Fruit fly (Drosophila melanogaster) whole organism, embryonic: ENCODE results near the gene Fancl.

Source experiments
- Atf6 ChIP-seq: fragments of 200-800 bp; sonication (Bioruptor generic); IDR thresholded peaks from 2 replicates; pipeline ENCODE4 v1.3.6; 2022; ENCODE audit warnings: missing biosample characterization, missing genetic modification characterization
- B-H2 ChIP-seq: fragments of 200-800 bp; sonication (Bioruptor generic); optimal IDR thresholded peaks from 2 replicates; lab custom pipeline; 2018; ENCODE audit warnings: missing biosample characterization, mild to moderate bottlenecking, missing genetic modification characterization
- Bgb ChIP-seq: fragments of 200-800 bp; sonication (Bioruptor generic); IDR thresholded peaks from 2 replicates; pipeline ENCODE4 v1.3.6; 2022; ENCODE audit warnings: missing biosample characterization, missing genetic modification characterization; ENCODE audit not compliant: partially characterized antibody
- CG10565 ChIP-seq: fragments of 200-800 bp; sonication (Bioruptor generic); optimal IDR thresholded peaks from 3 replicates; lab custom pipeline; 2016; ENCODE audit warnings: missing biosample characterization, mild to moderate bottlenecking, missing genetic modification characterization
- CG11247 ChIP-seq: fragments of 200-800 bp; sonication (Bioruptor generic); IDR thresholded peaks from 2 replicates; pipeline ENCODE4 v1.3.6; 2022; ENCODE audit warnings: missing biosample characterization, missing genetic modification characterization
- CG11560 ChIP-seq: fragments of 200-800 bp; sonication (Bioruptor generic); IDR thresholded peaks from 3 replicates; pipeline ENCODE4 v1.3.6; 2022; ENCODE audit warnings: missing biosample characterization, missing genetic modification characterization
- CG11723 ChIP-seq: fragments of 200-800 bp; sonication (Bioruptor generic); optimal IDR thresholded peaks from 2 replicates; lab custom pipeline; 2017; ENCODE audit warnings: missing biosample characterization, mild to moderate bottlenecking, missing genetic modification characterization
- CG12219 ChIP-seq: fragments of 200-800 bp; sonication (Bioruptor generic); optimal IDR thresholded peaks from 3 replicates; lab custom pipeline; 2018; ENCODE audit warnings: missing biosample characterization, mild to moderate bottlenecking, missing genetic modification characterization
- CG12299 ChIP-seq: fragments of 200-800 bp; sonication (Bioruptor generic); optimal IDR thresholded peaks from 2 replicates; lab custom pipeline; 2018; ENCODE audit warnings: missing biosample characterization, mild to moderate bottlenecking, missing genetic modification characterization
- CG12391 ChIP-seq: fragments of 200-800 bp; sonication (Bioruptor generic); optimal IDR thresholded peaks from 3 replicates; lab custom pipeline; 2018; ENCODE audit warnings: missing biosample characterization, mild to moderate bottlenecking, missing genetic modification characterization, moderate library complexity
- CG13287 ChIP-seq: fragments of 200-800 bp; sonication (Bioruptor generic); IDR thresholded peaks from 2 replicates; pipeline ENCODE4 v1.3.6; 2022; ENCODE audit warnings: missing biosample characterization, missing genetic modification characterization; ENCODE audit not compliant: partially characterized antibody
- CG14050 ChIP-seq: fragments of 200-800 bp; sonication (Bioruptor generic); IDR thresholded peaks from 3 replicates; pipeline ENCODE4 v1.3.6; 2022; ENCODE audit warnings: missing biosample characterization, missing genetic modification characterization
- CG14860 ChIP-seq: fragments of 200-800 bp; sonication (Bioruptor generic); IDR thresholded peaks from 3 replicates; pipeline ENCODE4 v1.3.6; 2022; ENCODE audit warnings: missing biosample characterization, missing genetic modification characterization; ENCODE audit not compliant: partially characterized antibody
- CG15269 ChIP-seq: fragments of 200-800 bp; sonication (Bioruptor generic); optimal IDR thresholded peaks from 2 replicates; lab custom pipeline; 2018; ENCODE audit warnings: missing biosample characterization, mild to moderate bottlenecking, missing genetic modification characterization, moderate library complexity
- CG15696 ChIP-seq: fragments of 200-800 bp; sonication (Bioruptor generic); optimal IDR thresholded peaks from 2 replicates; lab custom pipeline; 2019; ENCODE audit warnings: missing biosample characterization, mild to moderate bottlenecking, missing genetic modification characterization, moderate library complexity
- CG1602 ChIP-seq: fragments of 200-800 bp; sonication (Bioruptor generic); optimal IDR thresholded peaks from 3 replicates; lab custom pipeline; 2016; ENCODE audit warnings: missing biosample characterization, missing genetic modification characterization
- CG30403 ChIP-seq: fragments of 200-800 bp; sonication (Bioruptor generic); optimal IDR thresholded peaks from 3 replicates; lab custom pipeline; 2016; ENCODE audit warnings: missing biosample characterization, missing genetic modification characterization
- CG34422 ChIP-seq: fragments of 200-800 bp; sonication (Bioruptor generic); IDR thresholded peaks from 3 replicates; pipeline ENCODE4 v1.3.6; 2022; ENCODE audit warnings: missing biosample characterization, missing genetic modification characterization
- CG43689 ChIP-seq: fragments of 200-800 bp; sonication (Bioruptor generic); IDR thresholded peaks from 2 replicates; pipeline ENCODE4 v1.3.6; 2022; ENCODE audit warnings: missing biosample characterization, missing genetic modification characterization
- CG4707 ChIP-seq: fragments of 200-800 bp; sonication (Bioruptor generic); optimal IDR thresholded peaks from 2 replicates; lab custom pipeline; 2018; ENCODE audit warnings: missing biosample characterization, mild to moderate bottlenecking, missing genetic modification characterization, moderate library complexity
- CG6272 ChIP-seq: fragments of 200-800 bp; sonication (Bioruptor generic); IDR thresholded peaks from 2 replicates; pipeline ENCODE4 v1.3.6; 2022; ENCODE audit warnings: missing biosample characterization, missing genetic modification characterization
- CG7987 ChIP-seq: fragments of 200-800 bp; sonication (Bioruptor generic); optimal IDR thresholded peaks from 2 replicates; lab custom pipeline; 2018; ENCODE audit warnings: missing biosample characterization, mild to moderate bottlenecking, missing genetic modification characterization, moderate library complexity
- CG9876 ChIP-seq: fragments of 200-800 bp; sonication (Bioruptor generic); optimal IDR thresholded peaks from 2 replicates; lab custom pipeline; 2016; ENCODE audit warnings: missing biosample characterization, missing genetic modification characterization
- ERR ChIP-seq: fragments of 200-800 bp; sonication (Bioruptor generic); optimal IDR thresholded peaks from 2 replicates; lab custom pipeline; 2016; ENCODE audit warnings: missing biosample characterization, missing genetic modification characterization
- HLH54F ChIP-seq: fragments of 200-800 bp; sonication (Bioruptor generic); optimal IDR thresholded peaks from 3 replicates; lab custom pipeline; 2016; ENCODE audit warnings: missing biosample characterization, missing genetic modification characterization
- Kr ChIP-seq: fragments of 200-800 bp; sonication (Bioruptor generic); optimal IDR thresholded peaks from 2 replicates; lab custom pipeline; 2017; ENCODE audit warnings: missing biosample characterization, mild to moderate bottlenecking, missing genetic modification characterization
- Mes4 ChIP-seq: fragments of 200-800 bp; sonication (Bioruptor generic); optimal IDR thresholded peaks from 2 replicates; lab custom pipeline; 2016; ENCODE audit warnings: missing biosample characterization, missing genetic modification characterization
- Oli ChIP-seq: fragments of 200-800 bp; sonication (Bioruptor generic); optimal IDR thresholded peaks from 2 replicates; lab custom pipeline; 2018; ENCODE audit warnings: missing biosample characterization, mild to moderate bottlenecking, missing genetic modification characterization, moderate library complexity
- Ravus ChIP-seq: fragments of 200-800 bp; sonication (Bioruptor generic); IDR thresholded peaks from 2 replicates; pipeline ENCODE4 v1.3.6; 2022; ENCODE audit warnings: missing biosample characterization, missing genetic modification characterization
- Rfx ChIP-seq: fragments of 200-800 bp; sonication (Bioruptor generic); IDR thresholded peaks from 2 replicates; pipeline ENCODE4 v1.3.6; 2022; ENCODE audit warnings: missing biosample characterization, missing genetic modification characterization
- abd-A ChIP-seq: fragments of 200-800 bp; sonication (Bioruptor generic); optimal IDR thresholded peaks from 3 replicates; lab custom pipeline; 2019; ENCODE audit warnings: missing biosample characterization, mild to moderate bottlenecking, missing genetic modification characterization, moderate library complexity
- amos ChIP-seq: fragments of 200-800 bp; sonication (Bioruptor generic); IDR thresholded peaks from 2 replicates; pipeline ENCODE4 v1.3.6; 2022; ENCODE audit warnings: missing biosample characterization, missing genetic modification characterization; ENCODE audit not compliant: partially characterized antibody
- bbx ChIP-seq: fragments of 200-800 bp; sonication (Bioruptor generic); IDR thresholded peaks from 2 replicates; pipeline ENCODE4 v1.3.6; 2022; ENCODE audit warnings: missing biosample characterization, missing genetic modification characterization; ENCODE audit not compliant: partially characterized antibody
- bcd ChIP-seq: fragments of 200-800 bp; sonication (Bioruptor generic); optimal IDR thresholded peaks from 2 replicates; lab custom pipeline; 2017; ENCODE audit warnings: missing biosample characterization, mild to moderate bottlenecking, missing genetic modification characterization
- caup ChIP-seq: fragments of 200-800 bp; sonication (Bioruptor generic); optimal IDR thresholded peaks from 3 replicates; lab custom pipeline; 2017; ENCODE audit warnings: missing biosample characterization, mild to moderate bottlenecking, missing genetic modification characterization, moderate library complexity; ENCODE audit not compliant: severe bottlenecking
- chm ChIP-seq: fragments of 200-800 bp; sonication (Bioruptor generic); IDR thresholded peaks from 2 replicates; pipeline ENCODE4 v1.3.6; 2022; ENCODE audit warnings: missing biosample characterization, missing genetic modification characterization
- emc ChIP-seq: fragments of 200-800 bp; sonication (Bioruptor generic); optimal IDR thresholded peaks from 2 replicates; lab custom pipeline; 2016; ENCODE audit warnings: missing biosample characterization, missing genetic modification characterization
- esg ChIP-seq: fragments of 200-800 bp; sonication (Bioruptor generic); conservative IDR thresholded peaks from 2 replicates; pipeline ENCODE4 v1.3.6; 2022; ENCODE audit warnings: missing biosample characterization, missing genetic modification characterization
- eyg ChIP-seq: fragments of 200-800 bp; sonication (Bioruptor generic); optimal IDR thresholded peaks from 3 replicates; lab custom pipeline; 2016; ENCODE audit warnings: missing biosample characterization, missing genetic modification characterization
- mirr ChIP-seq: fragments of 200-800 bp; sonication (Bioruptor generic); optimal IDR thresholded peaks from 3 replicates; lab custom pipeline; 2018; ENCODE audit warnings: missing biosample characterization, mild to moderate bottlenecking, missing genetic modification characterization
- mld ChIP-seq: fragments of 200-800 bp; sonication (Bioruptor generic); IDR thresholded peaks from 3 replicates; pipeline ENCODE4 v1.3.6; 2022; ENCODE audit warnings: missing biosample characterization, missing genetic modification characterization; ENCODE audit not compliant: partially characterized antibody
- nerfin-1 ChIP-seq: fragments of 200-800 bp; sonication (Bioruptor generic); optimal IDR thresholded peaks from 3 replicates; lab custom pipeline; 2019; ENCODE audit warnings: missing biosample characterization, mild to moderate bottlenecking, missing genetic modification characterization, moderate library complexity
- org-1 ChIP-seq: fragments of 200-800 bp; sonication (Bioruptor generic); optimal IDR thresholded peaks from 2 replicates; lab custom pipeline; 2017; ENCODE audit warnings: missing biosample characterization, missing genetic modification characterization
- pita ChIP-seq: fragments of 200-800 bp; sonication (Bioruptor generic); optimal IDR thresholded peaks from 2 replicates; lab custom pipeline; 2017; ENCODE audit warnings: missing biosample characterization, mild to moderate bottlenecking, missing genetic modification characterization
- seq ChIP-seq: fragments of 200-800 bp; sonication (Bioruptor generic); IDR thresholded peaks from 2 replicates; pipeline ENCODE4 v1.3.6; 2022; ENCODE audit warnings: missing biosample characterization, missing genetic modification characterization
- tgo ChIP-seq: fragments of 200-800 bp; sonication (Bioruptor generic); IDR thresholded peaks from 3 replicates; pipeline ENCODE4 v1.3.6; 2022; ENCODE audit warnings: missing biosample characterization, missing genetic modification characterization
- wdn ChIP-seq: fragments of 200-800 bp; sonication (Bioruptor generic); IDR thresholded peaks from 2 replicates; pipeline ENCODE4 v1.3.6; 2022; ENCODE audit warnings: missing biosample characterization, missing genetic modification characterization
- zen ChIP-seq: fragments of 200-800 bp; sonication (Bioruptor generic); optimal IDR thresholded peaks from 3 replicates; lab custom pipeline; 2018; ENCODE audit warnings: missing biosample characterization, mild to moderate bottlenecking, missing genetic modification characterization, moderate library complexity

The Fancl gene

DNA sequence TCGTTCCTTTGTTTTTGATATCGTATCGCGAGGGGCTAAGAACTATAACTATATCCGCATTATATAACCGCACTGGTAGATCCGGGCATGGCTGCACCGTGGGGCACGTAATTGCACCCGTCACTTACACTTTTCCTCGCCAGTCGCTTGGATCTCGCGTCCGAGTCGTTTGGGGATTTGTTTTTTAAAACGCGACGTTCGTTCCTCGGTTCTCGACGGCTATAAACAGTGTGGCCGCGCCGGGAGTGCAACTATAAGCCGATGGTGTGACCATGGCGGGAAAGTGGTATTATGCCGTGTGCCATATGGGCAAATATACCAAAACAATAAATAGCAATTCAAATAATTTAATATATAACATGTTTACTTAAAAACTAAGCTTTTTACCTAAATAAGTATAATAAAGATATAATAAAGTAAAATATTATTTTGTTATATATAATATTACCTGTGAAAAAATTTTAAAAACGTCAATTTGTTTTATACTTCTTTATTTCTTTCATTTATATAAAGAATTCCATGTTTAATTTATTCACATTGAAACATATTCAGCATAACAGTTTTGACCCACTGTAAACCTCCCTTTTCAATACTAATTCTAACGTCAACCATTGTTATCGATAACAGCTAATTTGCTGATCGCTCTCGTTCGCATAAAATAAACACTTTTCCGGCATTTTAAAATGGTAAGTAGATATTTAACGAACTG lies 9.9 kb downstream of the Fancl start, which contains the start of the genes Mical and CG3909 (continued):
- TF ChIP-seq CG12299 (peak; percentile 69), esg (peak; percentile 86), emc (no peak), mirr (GFP tag; lab: Kevin White, UChicago) (no peak), B-H2 (peak; percentile 74), chm (GFP tag; lab: Robert Waterston, UW) (peak; percentile 85), CG15696 (tag; lab: Kevin White, UChicago) (peak; percentile 80), abd-A (no peak), CG13287 (GFP tag; lab: Robert Waterston, UW) (peak; percentile 68), CG1602 (GFP tag; lab: Kevin White, UChicago) (peak; percentile 83), seq (GFP tag; lab: Robert Waterston, UW) (peak; percentile 83), CG7987 (GFP tag; lab: Kevin White, UChicago) (no peak), CG15269 (tag; lab: Kevin White, UChicago) (peak; percentile 90), Kr (GFP tag; lab: Kevin White, UChicago) (no peak), CG30403 (GFP tag; lab: Kevin White, UChicago) (peak; percentile 85), caup (GFP tag; lab: Kevin White, UChicago) (peak; percentile 69), CG14050 (GFP tag; lab: Robert Waterston, UW) (peak; percentile 75; the same call in 2 of the 3 replicates), Oli (tag; lab: Kevin White, UChicago) (peak; percentile 74), org-1 (GFP tag; lab: Kevin White, UChicago) (peak; percentile 16), CG43689 (peak; percentile 84), CG6272 (GFP tag; lab: Robert Waterston, UW) (peak; percentile 76), CG11560 (tag; lab: Robert Waterston, UW) (peak; percentile 45; the same call in 1 of the 3 replicates), ERR (GFP tag; lab: Kevin White, UChicago) (no peak), Ravus (GFP tag; lab: Robert Waterston, UW) (peak; percentile 46), CG10565 (GFP tag; lab: Kevin White, UChicago) (no peak), CG12391 (tag; lab: Kevin White, UChicago) (peak; percentile 94), CG11723 (GFP tag; lab: Kevin White, UChicago) (peak; percentile 43), CG4707 (GFP tag; lab: Kevin White, UChicago) (peak; percentile 59), bcd (GFP tag; lab: Kevin White, UChicago) (peak; percentile 74), eyg (GFP tag; lab: Kevin White, UChicago) (peak; percentile 29), CG11247 (GFP tag; lab: Robert Waterston, UW) (peak; percentile 91), wdn (GFP tag; lab: Robert Waterston, UW) (peak; percentile 83), CG9876 (GFP tag; lab: Kevin White, UChicago) (no peak), CG34422 (GFP tag; lab: Robert Waterston, UW) (peak; percentile 92), Mes4 (no peak), CG14860 (GFP tag; lab: Robert Waterston, UW) (peak; percentile 41; the same call in 2 of the 3 replicates), tgo (GFP tag; lab: Robert Waterston, UW) (peak; percentile 95), nerfin-1 (tag; lab: Kevin White, UChicago) (peak; percentile 69), HLH54F (GFP tag; lab: Kevin White, UChicago) (peak; percentile 35), Rfx (GFP tag; lab: Robert Waterston, UW) (peak; percentile 95), Atf6 (GFP tag; lab: Robert Waterston, UW) (peak; percentile 76), pita (GFP tag; lab: Kevin White, UChicago) (no peak), zen (tag; lab: Kevin White, UChicago) (peak; percentile 82), amos (GFP tag; lab: Robert Waterston, UW) (peak; percentile 42; the same call in 1 of the 2 replicates), bbx (peak; percentile 50; the same call in 1 of the 2 replicates), CG12219 (GFP tag; lab: Kevin White, UChicago) (peak; percentile 35), Bgb (GFP tag; lab: Robert Waterston, UW) (peak; percentile 46), mld (GFP tag; lab: Robert Waterston, UW) (no peak)
